Fruit fly (Drosophila melanogaster) whole organism, embryonic: Measurements from ENCODE around the gene Nup153.

Experiments used
- Adf1 ChIP-seq: fragments of 200-800 bp; sonication (Bioruptor generic); IDR thresholded peaks from 2 replicates; pipeline ENCODE4 v1.3.6; 2022; ENCODE audit warnings: missing biosample characterization, missing genetic modification characterization
- BEAF-32 ChIP-seq: fragments of 200-800 bp; sonication (Bioruptor generic); optimal IDR thresholded peaks from 3 replicates; lab custom pipeline; 2017; ENCODE audit warnings: missing biosample characterization, missing genetic modification characterization, mild to moderate bottlenecking, moderate library complexity, missing genetic modification reagents
- CG10274 ChIP-seq: fragments of 200-800 bp; sonication (Bioruptor generic); optimal IDR thresholded peaks from 3 replicates; lab custom pipeline; 2017; ENCODE audit warnings: missing biosample characterization, mild to moderate bottlenecking, missing genetic modification characterization
- CG10654 ChIP-seq: fragments of 200-800 bp; sonication (Bioruptor generic); optimal IDR thresholded peaks from 2 replicates; lab custom pipeline; 2016; ENCODE audit warnings: missing biosample characterization, missing genetic modification characterization
- CG12155 ChIP-seq: fragments of 200-800 bp; sonication (Bioruptor generic); optimal IDR thresholded peaks from 3 replicates; lab custom pipeline; 2016; ENCODE audit warnings: missing biosample characterization, missing genetic modification characterization
- CG15011 ChIP-seq: fragments of 200-800 bp; sonication (Bioruptor generic); optimal IDR thresholded peaks from 3 replicates; lab custom pipeline; 2018; ENCODE audit warnings: missing biosample characterization, mild to moderate bottlenecking, missing genetic modification characterization
- CG2202 ChIP-seq: fragments of 200-800 bp; sonication (Bioruptor generic); optimal IDR thresholded peaks from 2 replicates; lab custom pipeline; 2018; ENCODE audit warnings: missing biosample characterization, mild to moderate bottlenecking, missing genetic modification characterization
- CG32767 ChIP-seq: fragments of 200-800 bp; sonication (Bioruptor generic); IDR thresholded peaks from 2 replicates; pipeline ENCODE4 v1.3.6; 2022; ENCODE audit warnings: missing biosample characterization, missing genetic modification characterization
- CG3407 ChIP-seq: fragments of 200-800 bp; sonication (Bioruptor generic); optimal IDR thresholded peaks from 2 replicates; lab custom pipeline; 2018; ENCODE audit warnings: missing biosample characterization, mild to moderate bottlenecking, missing genetic modification characterization
- CG4328 ChIP-seq: fragments of 200-800 bp; sonication (Bioruptor generic); optimal IDR thresholded peaks from 3 replicates; lab custom pipeline; 2017; ENCODE audit warnings: missing biosample characterization, missing genetic modification reagents, missing genetic modification characterization
- CG6765 ChIP-seq: fragments of 200-800 bp; sonication (Bioruptor generic); optimal IDR thresholded peaks from 3 replicates; lab custom pipeline; 2017; ENCODE audit warnings: missing biosample characterization, mild to moderate bottlenecking, missing genetic modification characterization
- CG6813 ChIP-seq: fragments of 200-800 bp; sonication (Bioruptor generic); optimal IDR thresholded peaks from 2 replicates; lab custom pipeline; 2017; ENCODE audit warnings: missing biosample characterization, missing genetic modification characterization, mild to moderate bottlenecking, moderate library complexity, missing genetic modification reagents
- CG8944 ChIP-seq: fragments of 200-800 bp; sonication (Bioruptor generic); optimal IDR thresholded peaks from 3 replicates; lab custom pipeline; 2016; ENCODE audit warnings: missing biosample characterization, missing genetic modification characterization
- CG9727 ChIP-seq: fragments of 200-800 bp; sonication (Bioruptor generic); optimal IDR thresholded peaks from 3 replicates; lab custom pipeline; 2017; ENCODE audit warnings: missing biosample characterization, mild to moderate bottlenecking, missing genetic modification characterization
- D19A ChIP-seq: fragments of 200-800 bp; optimal IDR thresholded peaks from 3 replicates; lab custom pipeline; 2019; ENCODE audit warnings: missing biosample characterization, mild to moderate bottlenecking, missing genetic modification characterization, moderate library complexity
- ERR ChIP-seq: fragments of 200-800 bp; sonication (Bioruptor generic); optimal IDR thresholded peaks from 2 replicates; lab custom pipeline; 2016; ENCODE audit warnings: missing biosample characterization, missing genetic modification characterization
- Fer3 ChIP-seq: fragments of 200-800 bp; sonication (Bioruptor generic); optimal IDR thresholded peaks from 2 replicates; lab custom pipeline; 2018; ENCODE audit warnings: missing biosample characterization, mild to moderate bottlenecking, missing genetic modification characterization, moderate library complexity
- MESR4 ChIP-seq: fragments of 200-800 bp; sonication (Bioruptor generic); optimal IDR thresholded peaks from 2 replicates; lab custom pipeline; 2018; ENCODE audit warnings: missing biosample characterization, mild to moderate bottlenecking, missing genetic modification characterization, moderate library complexity
- Med ChIP-seq: fragments of 200-800 bp; sonication (Bioruptor generic); peaks from one replicate; lab custom pipeline; 2016; ENCODE audit warnings: missing biosample characterization, missing genetic modification characterization, mild to moderate bottlenecking, inconsistent platforms, moderate library complexity
- Ravus ChIP-seq: fragments of 200-800 bp; sonication (Bioruptor generic); IDR thresholded peaks from 2 replicates; pipeline ENCODE4 v1.3.6; 2022; ENCODE audit warnings: missing biosample characterization, missing genetic modification characterization
- Rx ChIP-seq: fragments of 200-800 bp; sonication (Bioruptor generic); IDR thresholded peaks from 2 replicates; pipeline ENCODE4 v1.3.6; 2022; ENCODE audit warnings: missing biosample characterization, missing genetic modification characterization
- Xbp1 ChIP-seq: fragments of 200-800 bp; sonication (Bioruptor generic); optimal IDR thresholded peaks from 3 replicates; lab custom pipeline; 2016; ENCODE audit warnings: missing biosample characterization, mild to moderate bottlenecking, missing genetic modification characterization
- ase ChIP-seq: fragments of 200-800 bp; sonication (Bioruptor generic); IDR thresholded peaks from 3 replicates; pipeline ENCODE4 v1.3.6; 2022; ENCODE audit warnings: missing biosample characterization, missing genetic modification characterization
- bcd ChIP-seq: fragments of 200-800 bp; sonication (Bioruptor generic); optimal IDR thresholded peaks from 2 replicates; lab custom pipeline; 2017; ENCODE audit warnings: missing biosample characterization, mild to moderate bottlenecking, missing genetic modification characterization
- br ChIP-seq: fragments of >200 bp; optimal IDR thresholded peaks from 2 replicates; lab custom pipeline; 2017
- cas ChIP-seq: fragments of 200-800 bp; sonication (Bioruptor generic); IDR thresholded peaks from 2 replicates; pipeline ENCODE4 v1.3.6; 2022; ENCODE audit warnings: missing biosample characterization, missing genetic modification characterization
- cg ChIP-seq: fragments of 200-800 bp; sonication (Bioruptor generic); optimal IDR thresholded peaks from 3 replicates; lab custom pipeline; 2019; ENCODE audit warnings: missing biosample characterization, mild to moderate bottlenecking, missing genetic modification characterization, moderate library complexity
- chinmo ChIP-seq: fragments of 200-800 bp; sonication (Bioruptor generic); IDR thresholded peaks from 4 replicates; pipeline ENCODE4 v1.3.6; 2022; ENCODE audit warnings: missing biosample characterization, missing genetic modification characterization; ENCODE audit not compliant: partially characterized antibody
- cwo ChIP-seq: fragments of 200-800 bp; sonication (Bioruptor generic); optimal IDR thresholded peaks from 3 replicates; lab custom pipeline; 2017; ENCODE audit warnings: missing biosample characterization, missing genetic modification characterization, mild to moderate bottlenecking, moderate library complexity, missing genetic modification reagents
- danr ChIP-seq: fragments of 200-800 bp; sonication (Bioruptor generic); IDR thresholded peaks from 2 replicates; pipeline ENCODE4 v1.3.6; 2022; ENCODE audit warnings: missing biosample characterization, missing genetic modification characterization
- dati ChIP-seq: fragments of 200-800 bp; sonication (Bioruptor generic); IDR thresholded peaks from 2 replicates; pipeline ENCODE4 v1.3.6; 2022; ENCODE audit warnings: missing biosample characterization, missing genetic modification characterization
- dpn ChIP-seq, 2 experiments: fragments of 200-800 bp; sonication (Bioruptor generic); optimal IDR thresholded peaks; 3 replicates each; lab custom pipeline; 2016; ENCODE audit warnings: missing biosample characterization in 2 of 2, missing genetic modification characterization in 2 of 2
- gce ChIP-seq: fragments of 200-800 bp; sonication (Bioruptor generic); IDR thresholded peaks from 3 replicates; pipeline ENCODE4 v1.3.6; 2022; ENCODE audit warnings: missing biosample characterization, missing genetic modification characterization
- grau ChIP-seq: fragments of 200-800 bp; optimal IDR thresholded peaks from 3 replicates; lab custom pipeline; 2019; ENCODE audit warnings: missing biosample characterization, mild to moderate bottlenecking, missing genetic modification characterization, moderate library complexity
- h ChIP-seq: fragments of >200 bp; optimal IDR thresholded peaks from 2 replicates; lab custom pipeline; 2017
- lab ChIP-seq: fragments of 200-800 bp; sonication (Bioruptor generic); optimal IDR thresholded peaks from 3 replicates; lab custom pipeline; 2017; ENCODE audit warnings: missing biosample characterization, missing genetic modification characterization, mild to moderate bottlenecking, moderate library complexity, missing genetic modification reagents
- lilli ChIP-seq: fragments of 200-800 bp; sonication (Bioruptor generic); optimal IDR thresholded peaks from 3 replicates; lab custom pipeline; 2016; ENCODE audit warnings: missing biosample characterization, missing genetic modification characterization
- mam ChIP-seq: fragments of 200-800 bp; sonication (Bioruptor generic); optimal IDR thresholded peaks from 3 replicates; lab custom pipeline; 2016; ENCODE audit warnings: missing biosample characterization, missing genetic modification characterization
- nerfin-2 ChIP-seq: fragments of 200-800 bp; sonication (Bioruptor generic); IDR thresholded peaks from 2 replicates; pipeline ENCODE4 v1.3.6; 2022; ENCODE audit warnings: missing biosample characterization, missing genetic modification characterization; ENCODE audit not compliant: partially characterized antibody
- nmo ChIP-seq: fragments of 200-800 bp; sonication (Bioruptor generic); optimal IDR thresholded peaks from 2 replicates; lab custom pipeline; 2018; ENCODE audit warnings: missing biosample characterization, mild to moderate bottlenecking, missing genetic modification characterization, moderate library complexity
- odd ChIP-seq: fragments of 200-800 bp; sonication (Bioruptor generic); optimal IDR thresholded peaks from 2 replicates; lab custom pipeline; 2017; ENCODE audit warnings: missing biosample characterization, mild to moderate bottlenecking, missing genetic modification characterization
- row ChIP-seq: fragments of 200-800 bp; sonication (Bioruptor generic); IDR thresholded peaks from 3 replicates; pipeline ENCODE4 v1.3.6; 2022; ENCODE audit warnings: missing biosample characterization, missing genetic modification characterization
- scrt ChIP-seq: fragments of 200-800 bp; sonication (Bioruptor generic); optimal IDR thresholded peaks from 2 replicates; lab custom pipeline; 2018; ENCODE audit warnings: missing biosample characterization, mild to moderate bottlenecking, missing genetic modification characterization, moderate library complexity
- seq ChIP-seq: fragments of 200-800 bp; sonication (Bioruptor generic); IDR thresholded peaks from 2 replicates; pipeline ENCODE4 v1.3.6; 2022; ENCODE audit warnings: missing biosample characterization, missing genetic modification characterization
- tll ChIP-seq, 2 experiments: fragments of 200-800 bp in 1 of 2; fragments of >200 bp in 1 of 2; sonication (Bioruptor generic) in 1 of 2; optimal IDR thresholded peaks; 2 replicates each; lab custom pipeline; 2017 to 2019; ENCODE audit warnings: missing biosample characterization in 2 of 2, missing genetic modification characterization in 2 of 2, mild to moderate bottlenecking in 1 of 2, moderate library complexity in 1 of 2
- tup ChIP-seq: fragments of 200-800 bp; sonication (Bioruptor generic); optimal IDR thresholded peaks from 2 replicates; lab custom pipeline; 2016; ENCODE audit warnings: missing biosample characterization, mild to moderate bottlenecking, missing genetic modification characterization, moderate library complexity
- unpg ChIP-seq: fragments of 200-800 bp; sonication (Bioruptor generic); optimal IDR thresholded peaks from 3 replicates; lab custom pipeline; 2018; ENCODE audit warnings: missing biosample characterization, mild to moderate bottlenecking, missing genetic modification characterization, moderate library complexity
- zfh2 ChIP-seq: fragments of 200-800 bp; sonication (Bioruptor generic); optimal IDR thresholded peaks from 2 replicates; lab custom pipeline; 2016; ENCODE audit warnings: missing biosample characterization, missing genetic modification characterization

Gene Nup153

dm6 chrX:16581703-16582102 is 17.3 kb upstream of the Nup153 start (continued):
- TF ChIP-seq ERR (no peak), nerfin-2 (no peak), lilli (peak; percentile 8), zfh2 (peak; percentile 39), tup (GFP tag; lab: Kevin White, UChicago) (no peak), lab (GFP tag; lab: Kevin White, UChicago) (peak; percentile 31), scrt (GFP tag; lab: Kevin White, UChicago) (peak; percentile 4), bcd (GFP tag; lab: Kevin White, UChicago) (peak; percentile 4), Ravus (GFP tag; lab: Robert Waterston, UW) (no peak), h (lab: Kevin White, UChicago) (no peak), CG8944 (no peak), odd (no peak), Xbp1 (GFP tag; lab: Kevin White, UChicago) (no peak), cas (GFP tag; lab: Robert Waterston, UW) (no peak), row (GFP tag; lab: Robert Waterston, UW) (peak; percentile 44; the same call in 2 of the 3 replicates)

- TF ChIP-seq CG6765 (GFP tag; lab: Kevin White, UChicago) = no peak
- no peak for TF ChIP-seq CG15011 (GFP tag; lab: Kevin White, UChicago)
- peak; percentile 19 for TF ChIP-seq cg (GFP tag; lab: Kevin White, UChicago)
- TF ChIP-seq seq = no peak
- peak; percentile 17 for TF ChIP-seq scrt (GFP tag; lab: Kevin White, UChicago)
- peak; percentile 93 for TF ChIP-seq Adf1
- 0 out of 4 replicates have a peak, but pooled peaks have one; percentile 13 for TF ChIP-seq chinmo (GFP tag; lab: Robert Waterston, UW)
- peak; percentile 41 for TF ChIP-seq Med
Measured at dm6 chrX:16582145-16582544, 16.9 kb upstream of the Nup153 start.

dm6 chrX:16583730-16584129 is 15.3 kb upstream of the Nup153 start:
- TF ChIP-seq MESR4 (no peak), D19A (tag; lab: Kevin White, UChicago) (no peak), CG2202 (no peak), CG3407 (GFP tag; lab: Kevin White, UChicago) (no peak), Rx (GFP tag; lab: Robert Waterston, UW) (no peak), CG10274 (GFP tag; lab: Kevin White, UChicago) (no peak)
- TF ChIP-seq, all 482 proteins: peak for 0

- TF ChIP-seq tll (GFP tag; optimal IDR thresholded peaks at IDR 0.05; lab: Kevin White, UChicago) (no peak), CG32767 (no peak), grau (peak; percentile 39), lab (GFP tag; lab: Kevin White, UChicago) (no peak), CG6813 (GFP tag; lab: Kevin White, UChicago) (peak; percentile 23), unpg (GFP tag; lab: Kevin White, UChicago) (peak; percentile 9), Fer3 (tag; lab: Kevin White, UChicago) (no peak), danr (GFP tag; lab: Robert Waterston, UW) (no peak), mam (GFP tag; lab: Kevin White, UChicago) (no peak), CG12155 (GFP tag; lab: Kevin White, UChicago) (peak; percentile 0), cwo (GFP tag; lab: Kevin White, UChicago) (peak; percentile 19), dati (GFP tag; lab: Robert Waterston, UW) (no peak), CG9727 (GFP tag; lab: Kevin White, UChicago) (peak; percentile 43), dpn (GFP tag; optimal IDR thresholded peaks at IDR 0.05; lab: Kevin White, UChicago) (no peak), gce (GFP tag; lab: Robert Waterston, UW) (no peak), CG10654 (GFP tag; lab: Kevin White, UChicago) (no peak), nmo (GFP tag; lab: Kevin White, UChicago) (no peak), ase (no peak), CG4328 (GFP tag; lab: Kevin White, UChicago) (no peak), row (GFP tag; lab: Robert Waterston, UW) (peak; percentile 60), BEAF-32 (GFP tag; lab: Kevin White, UChicago) (no peak), br (lab: Kevin White, UChicago) (no peak)
Measured at dm6 chrX:16585569-16585968, 13.5 kb upstream of the Nup153 start.
